Worm (Caenorhabditis elegans) whole organism, midembryonic: ENCODE measurements around the gene clec-45.

Experiments
- T22C8.4 ChIP-seq: fragments of 200-800 bp; sonication (Bioruptor generic); IDR thresholded peaks from 2 replicates; pipeline ENCODE4 v1.3.6; 2022; ENCODE audit warnings: missing genetic modification characterization, missing compliant biosample characterization
- flt-1 ChIP-seq: fragments of 200-800 bp; sonication (Bioruptor generic); IDR thresholded peaks from 2 replicates; pipeline ENCODE4 v1.3.6; 2022; ENCODE audit warnings: missing genetic modification characterization, missing compliant biosample characterization
- klf-2 ChIP-seq: fragments of 200-800 bp; sonication (Bioruptor generic); conservative IDR thresholded peaks from 2 replicates; pipeline ENCODE4 v1.3.6; 2022; ENCODE audit warnings: missing genetic modification reagents, missing genetic modification characterization, missing compliant biosample characterization
- med-1 ChIP-seq: sonication (generic microtip); optimal IDR thresholded peaks from 2 replicates; lab custom pipeline; 2017; ENCODE audit warnings: missing genetic modification characterization, mild to moderate bottlenecking, missing compliant biosample characterization, antibody characterized with exemption, missing genetic modification reagents; ENCODE audit not compliant: insufficient read depth
- ref-1 ChIP-seq: fragments of 200-800 bp; sonication (Bioruptor generic); conservative IDR thresholded peaks from 2 replicates; pipeline ENCODE4 v1.3.6; 2022; ENCODE audit warnings: missing genetic modification reagents, missing genetic modification characterization, missing compliant biosample characterization
- tab-1 ChIP-seq: fragments of 200-800 bp; sonication (Bioruptor generic); IDR thresholded peaks from 2 replicates; pipeline ENCODE4 v1.3.6; 2022; ENCODE audit warnings: missing genetic modification characterization, missing compliant biosample characterization
- ztf-23 ChIP-seq: fragments of 200-800 bp; sonication (Bioruptor generic); IDR thresholded peaks from 2 replicates; pipeline ENCODE4 v1.3.6; 2022; ENCODE audit warnings: missing genetic modification reagents, missing genetic modification characterization, missing compliant biosample characterization
- ztf-29 ChIP-seq: fragments of 200-800 bp; sonication (Bioruptor generic); IDR thresholded peaks from 2 replicates; pipeline ENCODE4 v1.3.6; 2022; ENCODE audit warnings: missing genetic modification reagents, missing genetic modification characterization, missing compliant biosample characterization

- TF ChIP-seq ztf-23 (no peak), tab-1 (GFP tag; lab: Robert Waterston, UW) (no peak), ztf-29 (GFP tag; lab: Robert Waterston, UW) (no peak), flt-1 (GFP tag; lab: Robert Waterston, UW) (no peak), klf-2 (GFP tag; lab: Robert Waterston, UW) (no peak), ref-1 (GFP tag; lab: Robert Waterston, UW) (no peak), T22C8.4 (no peak), med-1 (GFP tag; lab: Kevin White, UChicago) (no peak)
Measured at ce11 chrV:7675904-7676303, 38.0 kb downstream of the clec-45 start, which contains the start of gene C12D5.3.
